Worm (Caenorhabditis elegans) whole organism, L1 larva: Measurements from ENCODE around the gene K12B6.9.

Experiments used
- ama-1 ChIP-seq: fragments of 150-350 bp; optimal IDR thresholded peaks from 2 replicates; lab custom pipeline; 2014
- blmp-1 ChIP-seq: fragments of 150-350 bp; optimal IDR thresholded peaks from 2 replicates; lab custom pipeline; 2014; ENCODE audit warnings: missing biosample characterization, missing genetic modification characterization
- efl-3 ChIP-seq: fragments of 200-800 bp; sonication (Bioruptor generic); optimal IDR thresholded peaks from 2 replicates; lab custom pipeline; 2018; ENCODE audit warnings: mild to moderate bottlenecking, missing genetic modification characterization, missing compliant biosample characterization
- egl-27 ChIP-seq, 2 experiments: fragments of 150-350 bp in 1 of 2; sonication (generic microtip); optimal IDR thresholded peaks; 3 replicates each; lab custom pipeline; 2017 to 2018; ENCODE audit warnings: missing biosample characterization in 2 of 2, missing genetic modification characterization in 2 of 2, missing genetic modification reagents in 2 of 2
- elt-2 ChIP-seq: sonication (generic microtip); optimal IDR thresholded peaks from 2 replicates; lab custom pipeline; 2016; ENCODE audit warnings: missing genetic modification characterization, mild to moderate bottlenecking, inconsistent platforms, missing compliant biosample characterization, missing genetic modification reagents
- elt-3 ChIP-seq, 6 experiments: fragments of 150-350 bp in 1 of 6; sonication (generic microtip); optimal IDR thresholded peaks; 2 replicates each; lab custom pipeline; 2017 to 2018; ENCODE audit warnings: missing biosample characterization in 6 of 6, missing genetic modification characterization in 6 of 6, inconsistent platforms in 1 of 6
- fkh-4 ChIP-seq: sonication (generic microtip); optimal IDR thresholded peaks from 2 replicates; lab custom pipeline; 2016; ENCODE audit warnings: missing compliant biosample characterization, missing genetic modification characterization, borderline replicate concordance
- fkh-8 ChIP-seq: sonication (generic microtip); optimal IDR thresholded peaks from 2 replicates; lab custom pipeline; 2016; ENCODE audit warnings: mild to moderate bottlenecking, missing genetic modification characterization, missing compliant biosample characterization
- lin-14 ChIP-seq: fragments of 200-800 bp; sonication (Bioruptor generic); optimal IDR thresholded peaks from 2 replicates; lab custom pipeline; 2018; ENCODE audit warnings: mild to moderate bottlenecking, missing genetic modification characterization, moderate library complexity, missing compliant biosample characterization
- mdl-1 ChIP-seq, 2 experiments: fragments of 150-350 bp; optimal IDR thresholded peaks; 2 replicates each; lab custom pipeline; 2014 to 2017; ENCODE audit warnings: missing biosample characterization in 2 of 2, missing genetic modification characterization in 2 of 2, inconsistent platforms in 1 of 2
- nhr-19 ChIP-seq: fragments of 200-800 bp; sonication (Bioruptor generic); conservative IDR thresholded peaks from 2 replicates; pipeline ENCODE4 v1.3.6; 2022; ENCODE audit warnings: missing genetic modification characterization, missing compliant biosample characterization
- nhr-20 ChIP-seq: sonication (generic microtip); optimal IDR thresholded peaks from 2 replicates; lab custom pipeline; 2016; ENCODE audit warnings: mild to moderate bottlenecking, missing genetic modification characterization, missing compliant biosample characterization
- nhr-237 ChIP-seq: fragments of 150-350 bp; optimal IDR thresholded peaks from 2 replicates; lab custom pipeline; 2014; ENCODE audit warnings: missing biosample characterization, missing genetic modification characterization
- nhr-71 ChIP-seq: sonication (generic microtip); optimal IDR thresholded peaks from 2 replicates; lab custom pipeline; 2016; ENCODE audit warnings: mild to moderate bottlenecking, missing genetic modification characterization, moderate library complexity, missing compliant biosample characterization
- nhr-76 ChIP-seq: sonication (generic microtip); optimal IDR thresholded peaks from 2 replicates; lab custom pipeline; 2017; ENCODE audit warnings: missing biosample characterization, missing genetic modification characterization
- nhr-85 ChIP-seq: sonication (generic microtip); peaks from one replicate; lab custom pipeline; 2016; ENCODE audit warnings: missing genetic modification characterization, inconsistent platforms, missing compliant biosample characterization
- nhr-90 ChIP-seq: sonication (generic microtip); optimal IDR thresholded peaks from 2 replicates; lab custom pipeline; 2016; ENCODE audit warnings: mild to moderate bottlenecking, missing genetic modification characterization, missing compliant biosample characterization; ENCODE audit not compliant: poor library complexity
- rnt-1 ChIP-seq: sonication (generic microtip); optimal IDR thresholded peaks from 2 replicates; lab custom pipeline; 2016; ENCODE audit warnings: mild to moderate bottlenecking, missing genetic modification characterization, moderate library complexity, missing compliant biosample characterization
- snpc-4 ChIP-seq: fragments of 150-350 bp; optimal IDR thresholded peaks from 2 replicates; lab custom pipeline; 2014; ENCODE audit warnings: missing biosample characterization, missing genetic modification characterization
- snu-23 ChIP-seq: sonication (generic microtip); optimal IDR thresholded peaks from 2 replicates; lab custom pipeline; 2016; ENCODE audit warnings: missing genetic modification characterization, missing compliant biosample characterization
- tbx-2 ChIP-seq: sonication (generic microtip); optimal IDR thresholded peaks from 2 replicates; lab custom pipeline; 2016; ENCODE audit warnings: missing genetic modification characterization, missing compliant biosample characterization
- unc-130 ChIP-seq: fragments of 150-350 bp; optimal IDR thresholded peaks from 2 replicates; lab custom pipeline; 2017; ENCODE audit warnings: missing biosample characterization, missing genetic modification characterization, inconsistent platforms
- unc-30 ChIP-seq: sonication (generic microtip); optimal IDR thresholded peaks from 2 replicates; lab custom pipeline; 2017; ENCODE audit warnings: missing biosample characterization, missing genetic modification characterization
- unc-62 ChIP-seq: fragments of 150-350 bp; optimal IDR thresholded peaks from 2 replicates; lab custom pipeline; 2014; ENCODE audit warnings: missing biosample characterization, missing genetic modification reagents, missing genetic modification characterization
- zag-1 ChIP-seq: fragments of 150-350 bp; optimal IDR thresholded peaks from 2 replicates; lab custom pipeline; 2014; ENCODE audit warnings: missing biosample characterization, missing genetic modification characterization

Gene K12B6.9

DNA sequence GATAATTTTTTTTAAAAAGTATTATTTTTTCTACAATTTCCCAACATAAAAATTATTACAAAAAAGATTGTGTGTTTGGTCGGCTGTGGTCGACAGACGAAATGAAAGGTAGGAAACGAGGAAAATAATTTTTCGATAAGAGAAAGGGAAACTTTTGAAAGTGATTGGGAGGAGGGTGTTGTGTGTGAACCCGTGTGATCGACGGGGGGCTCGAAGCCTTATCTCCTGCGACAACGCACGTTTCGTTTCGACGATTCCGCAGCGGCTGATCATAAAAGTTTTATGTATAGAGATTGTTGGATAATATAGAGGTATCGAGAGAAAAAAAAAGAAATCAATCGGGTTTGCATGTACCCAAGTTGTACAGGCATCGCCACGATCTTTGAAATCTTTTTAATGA lies 49.2 kb downstream of the K12B6.9 start:
- TF ChIP-seq nhr-76 (tag; lab: Kevin White, UChicago) (no peak), nhr-85 (tag; lab: Kevin White, UChicago) (peak; percentile 34), nhr-237 (tag; lab: Kevin White, UChicago) (no peak), unc-62 (GFP tag; lab: Kevin White, UChicago) (no peak), zag-1 (tag; lab: Kevin White, UChicago) (no peak), elt-2 (peak; percentile 88), lin-14 (GFP tag; lab: Kevin White, UChicago) (peak; percentile 69), efl-3 (GFP tag; lab: Kevin White, UChicago) (no peak), unc-30 (no peak), snpc-4 (tag; lab: Kevin White, UChicago) (no peak), snu-23 (GFP tag; lab: Kevin White, UChicago) (peak; percentile 23), tbx-2 (no peak), egl-27 (tag; optimal IDR thresholded peaks at IDR 0.05; lab: Kevin White, UChicago) (no peak), fkh-4 (no peak), mdl-1 (tag; optimal IDR thresholded peaks at IDR 0.05; lab: Kevin White, UChicago) (peak in 1 of 2 experiments; percentile 14), nhr-90 (tag; lab: Kevin White, UChicago) (peak; percentile 46), nhr-19 (GFP tag; lab: Robert Waterston, UW) (peak; percentile 18; the same call in 1 of the 2 replicates), nhr-20 (tag; lab: Kevin White, UChicago) (peak; percentile 65), fkh-8 (tag; lab: Kevin White, UChicago) (no peak), elt-3 (tag; optimal IDR thresholded peaks at IDR 0.05; lab: Kevin White, UChicago) (peak in 2 of 6 experiments; percentile 51), nhr-71 (peak; percentile 57), blmp-1 (tag; lab: Kevin White, UChicago) (peak; percentile 87), rnt-1 (tag; lab: Kevin White, UChicago) (peak; percentile 24), ama-1 (lab: Kevin White, UChicago) (no peak), unc-130 (tag; lab: Kevin White, UChicago) (peak; percentile 52)
